Fruit fly (Drosophila melanogaster) whole organism, embryonic: Measurements from ENCODE around the gene CG3008.

Source experiments
- Adf1 ChIP-seq: fragments of 200-800 bp; sonication (Bioruptor generic); IDR thresholded peaks from 2 replicates; pipeline ENCODE4 v1.3.6; 2022; ENCODE audit warnings: missing biosample characterization, missing genetic modification characterization
- Aef1 ChIP-seq: fragments of 200-800 bp; sonication (Bioruptor generic); IDR thresholded peaks from 3 replicates; pipeline ENCODE4 v1.3.6; 2022; ENCODE audit warnings: missing biosample characterization, missing genetic modification characterization
- Antp ChIP-seq: fragments of 200-800 bp; sonication (Bioruptor generic); optimal IDR thresholded peaks from 3 replicates; lab custom pipeline; 2016; ENCODE audit warnings: missing biosample characterization, missing genetic modification characterization
- Atf3 ChIP-seq: fragments of 200-800 bp; sonication (Bioruptor generic); optimal IDR thresholded peaks from 3 replicates; lab custom pipeline; 2016; ENCODE audit warnings: missing biosample characterization, missing genetic modification characterization
- Atf6 ChIP-seq: fragments of 200-800 bp; sonication (Bioruptor generic); IDR thresholded peaks from 2 replicates; pipeline ENCODE4 v1.3.6; 2022; ENCODE audit warnings: missing biosample characterization, missing genetic modification characterization
- Bgb ChIP-seq: fragments of 200-800 bp; sonication (Bioruptor generic); IDR thresholded peaks from 2 replicates; pipeline ENCODE4 v1.3.6; 2022; ENCODE audit warnings: missing biosample characterization, missing genetic modification characterization; ENCODE audit not compliant: partially characterized antibody
- CG10462 ChIP-seq: fragments of 200-800 bp; sonication (Bioruptor generic); optimal IDR thresholded peaks from 2 replicates; lab custom pipeline; 2016; ENCODE audit warnings: missing biosample characterization, missing genetic modification characterization
- CG11398 ChIP-seq: fragments of 200-800 bp; sonication (Bioruptor generic); optimal IDR thresholded peaks from 2 replicates; lab custom pipeline; 2016; ENCODE audit warnings: missing biosample characterization, missing genetic modification characterization
- CG12219 ChIP-seq: fragments of 200-800 bp; sonication (Bioruptor generic); optimal IDR thresholded peaks from 3 replicates; lab custom pipeline; 2018; ENCODE audit warnings: missing biosample characterization, mild to moderate bottlenecking, missing genetic modification characterization
- CG12659 ChIP-seq: fragments of 200-800 bp; sonication (Bioruptor generic); optimal IDR thresholded peaks from 3 replicates; lab custom pipeline; 2017; ENCODE audit warnings: mild to moderate bottlenecking, missing biosample characterization, missing genetic modification reagents, missing genetic modification characterization
- CG13287 ChIP-seq: fragments of 200-800 bp; sonication (Bioruptor generic); IDR thresholded peaks from 2 replicates; pipeline ENCODE4 v1.3.6; 2022; ENCODE audit warnings: missing biosample characterization, missing genetic modification characterization; ENCODE audit not compliant: partially characterized antibody
- CG14014 ChIP-seq: fragments of 200-800 bp; sonication (Bioruptor generic); IDR thresholded peaks from 2 replicates; pipeline ENCODE4 v1.3.6; 2022; ENCODE audit warnings: missing biosample characterization, missing genetic modification characterization
- CG17385 ChIP-seq: fragments of 200-800 bp; sonication (Bioruptor generic); optimal IDR thresholded peaks from 3 replicates; lab custom pipeline; 2018; ENCODE audit warnings: missing biosample characterization, mild to moderate bottlenecking, missing genetic modification characterization
- CG17568 ChIP-seq: fragments of 200-800 bp; sonication (Bioruptor generic); optimal IDR thresholded peaks from 2 replicates; lab custom pipeline; 2018; ENCODE audit warnings: missing biosample characterization, mild to moderate bottlenecking, missing genetic modification characterization, moderate library complexity
- CG18262 ChIP-seq: fragments of 200-800 bp; optimal IDR thresholded peaks from 3 replicates; lab custom pipeline; 2019; ENCODE audit warnings: missing biosample characterization, mild to moderate bottlenecking, missing genetic modification characterization, moderate library complexity
- CG30431 ChIP-seq: fragments of 200-800 bp; sonication (Bioruptor generic); optimal IDR thresholded peaks from 2 replicates; lab custom pipeline; 2017; ENCODE audit warnings: missing biosample characterization, missing genetic modification characterization
- CG3726 ChIP-seq: fragments of 200-800 bp; sonication (Bioruptor generic); IDR thresholded peaks from 3 replicates; pipeline ENCODE4, ENCODE4 v1.3.6; 2022; ENCODE audit warnings: missing biosample characterization, missing genetic modification characterization
- CG4424 ChIP-seq: fragments of 200-800 bp; sonication (Bioruptor generic); optimal IDR thresholded peaks from 3 replicates; lab custom pipeline; 2016; ENCODE audit warnings: missing biosample characterization, missing genetic modification characterization
- CG7839 ChIP-seq: fragments of 200-800 bp; sonication (Bioruptor generic); optimal IDR thresholded peaks from 3 replicates; lab custom pipeline; 2018; ENCODE audit warnings: missing biosample characterization, mild to moderate bottlenecking, missing genetic modification characterization, moderate library complexity
- D19A ChIP-seq: fragments of 200-800 bp; optimal IDR thresholded peaks from 3 replicates; lab custom pipeline; 2019; ENCODE audit warnings: missing biosample characterization, mild to moderate bottlenecking, missing genetic modification characterization, moderate library complexity
- Dll ChIP-seq: fragments of 200-800 bp; sonication (Bioruptor generic); IDR thresholded peaks from 4 replicates; pipeline ENCODE4 v1.3.6; 2022; ENCODE audit warnings: missing biosample characterization, missing genetic modification characterization; ENCODE audit not compliant: partially characterized antibody
- ERR ChIP-seq: fragments of 200-800 bp; sonication (Bioruptor generic); optimal IDR thresholded peaks from 2 replicates; lab custom pipeline; 2016; ENCODE audit warnings: missing biosample characterization, missing genetic modification characterization
- Eip74EF ChIP-seq, 2 experiments: fragments of 200-800 bp in 1 of 2; fragments of >200 bp in 1 of 2; sonication (Bioruptor generic) in 1 of 2; optimal IDR thresholded peaks; 2 replicates each; lab custom pipeline; 2017 to 2019; ENCODE audit warnings: missing biosample characterization in 2 of 2, missing genetic modification characterization in 2 of 2, mild to moderate bottlenecking in 1 of 2, moderate library complexity in 1 of 2
- HHEX ChIP-seq: fragments of 200-800 bp; sonication (Bioruptor generic); optimal IDR thresholded peaks from 3 replicates; lab custom pipeline; 2017; ENCODE audit warnings: missing biosample characterization, mild to moderate bottlenecking, missing genetic modification characterization, missing genetic modification reagents
- HmgZ ChIP-seq: fragments of 200-800 bp; sonication (Bioruptor generic); optimal IDR thresholded peaks from 2 replicates; lab custom pipeline; 2018; ENCODE audit warnings: missing biosample characterization, mild to moderate bottlenecking, missing genetic modification characterization
- Hmx ChIP-seq: fragments of 200-800 bp; sonication (Bioruptor generic); optimal IDR thresholded peaks from 2 replicates; lab custom pipeline; 2016; ENCODE audit warnings: missing biosample characterization, missing genetic modification characterization
- Hr51 ChIP-seq, 2 experiments: fragments of 200-800 bp; sonication (Bioruptor generic); optimal IDR thresholded peaks; 2 replicates in 1 of 2; 3 replicates in 1 of 2; lab custom pipeline; 2016 to 2018; ENCODE audit warnings: missing biosample characterization in 2 of 2, missing genetic modification characterization in 2 of 2, mild to moderate bottlenecking in 1 of 2, moderate library complexity in 1 of 2
- Hr78 ChIP-seq, 2 experiments: fragments of 200-800 bp in 1 of 2; fragments of >200 bp in 1 of 2; sonication (Bioruptor generic) in 1 of 2; optimal IDR thresholded peaks; 2 replicates each; lab custom pipeline; 2017 to 2019; ENCODE audit warnings: missing biosample characterization in 2 of 2, missing genetic modification characterization in 2 of 2, mild to moderate bottlenecking in 1 of 2, moderate library complexity in 1 of 2
- Mes4 ChIP-seq: fragments of 200-800 bp; sonication (Bioruptor generic); optimal IDR thresholded peaks from 2 replicates; lab custom pipeline; 2016; ENCODE audit warnings: missing biosample characterization, missing genetic modification characterization
- Opbp ChIP-seq: fragments of 200-800 bp; sonication (Bioruptor generic); IDR thresholded peaks from 3 replicates; pipeline ENCODE4 v1.3.6; 2022; ENCODE audit warnings: missing biosample characterization, missing genetic modification characterization; ENCODE audit not compliant: partially characterized antibody
- Tbp ChIP-seq: fragments of >200 bp; optimal IDR thresholded peaks from 2 replicates; lab custom pipeline; 2018; ENCODE audit warnings: missing biosample characterization, missing genetic modification characterization
- ato ChIP-seq: fragments of 200-800 bp; sonication (Bioruptor generic); IDR thresholded peaks from 2 replicates; pipeline ENCODE4 v1.3.6; 2022; ENCODE audit warnings: missing biosample characterization, missing genetic modification characterization; ENCODE audit not compliant: partially characterized antibody
- cad ChIP-seq: fragments of >200 bp; optimal IDR thresholded peaks from 2 replicates; lab custom pipeline; 2017; ENCODE audit warnings: missing biosample characterization, missing genetic modification characterization
- ci ChIP-seq: fragments of 200-800 bp; sonication (Bioruptor generic); IDR thresholded peaks from 3 replicates; pipeline ENCODE4 v1.3.6; 2022; ENCODE audit warnings: missing biosample characterization, missing genetic modification characterization
- ewg ChIP-seq: fragments of 200-800 bp; sonication (Bioruptor generic); optimal IDR thresholded peaks from 3 replicates; lab custom pipeline; 2017; ENCODE audit warnings: mild to moderate bottlenecking, missing biosample characterization, missing genetic modification reagents, missing genetic modification characterization
- ftz-f1 ChIP-seq: fragments of 200-800 bp; sonication (Bioruptor generic); optimal IDR thresholded peaks from 2 replicates; lab custom pipeline; 2016; ENCODE audit warnings: missing biosample characterization, missing genetic modification characterization
- grau ChIP-seq: fragments of 200-800 bp; optimal IDR thresholded peaks from 3 replicates; lab custom pipeline; 2019; ENCODE audit warnings: missing biosample characterization, mild to moderate bottlenecking, missing genetic modification characterization, moderate library complexity
- kah ChIP-seq: fragments of 200-800 bp; sonication (Bioruptor generic); optimal IDR thresholded peaks from 2 replicates; lab custom pipeline; 2018; ENCODE audit warnings: missing biosample characterization, mild to moderate bottlenecking, missing genetic modification characterization
- kni ChIP-seq: fragments of 200-800 bp; sonication (Bioruptor generic); optimal IDR thresholded peaks from 3 replicates; lab custom pipeline; 2017; ENCODE audit warnings: mild to moderate bottlenecking, missing biosample characterization, missing genetic modification reagents, missing genetic modification characterization
- lilli ChIP-seq: fragments of 200-800 bp; sonication (Bioruptor generic); optimal IDR thresholded peaks from 3 replicates; lab custom pipeline; 2016; ENCODE audit warnings: missing biosample characterization, missing genetic modification characterization
- nau ChIP-seq: fragments of 200-800 bp; sonication (Bioruptor generic); optimal IDR thresholded peaks from 3 replicates; lab custom pipeline; 2017; ENCODE audit warnings: missing biosample characterization, mild to moderate bottlenecking, missing genetic modification characterization, missing genetic modification reagents
- pum ChIP-seq: fragments of 200-800 bp; sonication (Bioruptor generic); optimal IDR thresholded peaks from 2 replicates; lab custom pipeline; 2016; ENCODE audit warnings: missing biosample characterization, missing genetic modification characterization
- ranshi ChIP-seq: fragments of 200-800 bp; sonication (Bioruptor generic); IDR thresholded peaks from 2 replicates; pipeline ENCODE4 v1.3.6; 2022; ENCODE audit warnings: missing biosample characterization, missing genetic modification characterization
- sc ChIP-seq, 3 experiments: fragments of >200 bp in 2 of 3; fragments of 200-800 bp in 1 of 3; sonication (Bioruptor generic) in 1 of 3; optimal IDR thresholded peaks; 2 replicates in 2 of 3; 3 replicates in 1 of 3; lab custom pipeline; 2017; ENCODE audit warnings: mild to moderate bottlenecking in 1 of 3, missing biosample characterization in 1 of 3, missing genetic modification characterization in 1 of 3, missing genetic modification reagents in 1 of 3
- seq ChIP-seq: fragments of 200-800 bp; sonication (Bioruptor generic); IDR thresholded peaks from 2 replicates; pipeline ENCODE4 v1.3.6; 2022; ENCODE audit warnings: missing biosample characterization, missing genetic modification characterization
- sqz ChIP-seq: fragments of 200-800 bp; sonication (Bioruptor generic); optimal IDR thresholded peaks from 3 replicates; lab custom pipeline; 2018; ENCODE audit warnings: missing biosample characterization, mild to moderate bottlenecking, missing genetic modification characterization
- tx ChIP-seq: fragments of 200-800 bp; sonication (Bioruptor generic); optimal IDR thresholded peaks from 2 replicates; lab custom pipeline; 2016; ENCODE audit warnings: missing biosample characterization, missing genetic modification characterization
- vnd ChIP-seq: fragments of 200-800 bp; sonication (Bioruptor generic); IDR thresholded peaks from 3 replicates; pipeline ENCODE4 v1.3.6; 2022; ENCODE audit warnings: missing biosample characterization, missing genetic modification characterization; ENCODE audit not compliant: partially characterized antibody

The CG3008 gene

DNA sequence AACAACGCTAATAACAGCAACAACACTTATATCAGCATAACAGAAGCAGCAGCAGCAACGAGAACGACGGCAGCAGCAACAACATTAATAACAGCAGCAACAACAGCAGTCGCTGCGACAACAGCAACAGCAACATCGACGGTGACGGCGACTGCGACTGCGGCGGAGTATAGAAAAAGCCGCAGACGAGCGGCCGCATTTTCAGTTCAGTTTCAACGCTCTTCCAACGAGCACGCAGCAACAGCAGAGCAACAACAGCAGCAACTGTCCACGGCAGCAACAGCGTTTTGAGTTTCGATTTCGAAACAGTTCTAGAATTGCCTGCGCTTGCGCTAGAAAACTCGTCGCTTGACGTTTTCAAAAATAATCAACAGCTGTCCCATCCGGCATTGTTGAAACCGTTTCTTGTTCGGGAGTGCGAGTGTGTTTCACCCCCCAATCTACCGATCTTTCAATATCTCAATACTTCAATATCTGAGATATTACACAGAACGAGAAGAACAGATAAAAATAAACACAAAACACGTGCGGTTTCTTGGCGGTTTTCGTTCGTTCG lies 8.9 kb downstream of the CG3008 start, which contains the start of gene CG3036 (continued):
- peak; percentile 18; the same call in 1 of the 2 replicates for TF ChIP-seq ranshi
- TF ChIP-seq HHEX, result peak; percentile 8
- TF ChIP-seq ci (GFP tag; lab: Robert Waterston, UW), result peak; percentile 86
- TF ChIP-seq Mes4, result peak; percentile 37
- TF ChIP-seq Hr78 (GFP tag; optimal IDR thresholded peaks at IDR 0.05; lab: Kevin White, UChicago), result peak in 1 of 2 experiments; percentile 32
- TF ChIP-seq Atf3 (GFP tag; lab: Kevin White, UChicago), result no peak
- TF ChIP-seq nau, result peak; percentile 81
- TF ChIP-seq CG10462 (GFP tag; lab: Kevin White, UChicago), result no peak
- peak; percentile 56 for TF ChIP-seq CG14014
- peak; percentile 42 for TF ChIP-seq grau (tag; lab: Kevin White, UChicago)
- TF ChIP-seq lilli (GFP tag; lab: Kevin White, UChicago), result peak; percentile 57
- peak; percentile 10; the same call in 1 of the 2 replicates for TF ChIP-seq seq (GFP tag; lab: Robert Waterston, UW)
- peak; percentile 49 for TF ChIP-seq D19A (tag; lab: Kevin White, UChicago)
- TF ChIP-seq vnd (GFP tag; lab: Robert Waterston, UW), result no peak
- peak; percentile 60 for TF ChIP-seq CG11398 (GFP tag; lab: Kevin White, UChicago)
- TF ChIP-seq Hr51 (GFP tag; optimal IDR thresholded peaks at IDR 0.05; lab: Kevin White, UChicago), result peak in 1 of 2 experiments; percentile 27
- peak; percentile 27 for TF ChIP-seq CG7839 (tag; lab: Kevin White, UChicago)
- TF ChIP-seq ERR (GFP tag; lab: Kevin White, UChicago), result peak; percentile 49
- TF ChIP-seq Aef1 (GFP tag; lab: Robert Waterston, UW), result peak; percentile 80
- TF ChIP-seq CG12659 (GFP tag; lab: Kevin White, UChicago), result peak; percentile 14
- TF ChIP-seq cad (GFP tag; lab: Kevin White, UChicago), result no peak
- TF ChIP-seq Antp (GFP tag; lab: Kevin White, UChicago), result peak; percentile 29
- TF ChIP-seq ato (GFP tag; lab: Robert Waterston, UW), result 0 out of 2 replicates have a peak, but pooled peaks have one; percentile 52
- peak; percentile 5 for TF ChIP-seq CG4424 (GFP tag; lab: Kevin White, UChicago)
- TF ChIP-seq ewg (GFP tag; lab: Kevin White, UChicago), result peak; percentile 91
- TF ChIP-seq Eip74EF (GFP tag; optimal IDR thresholded peaks at IDR 0.05; lab: Kevin White, UChicago), result peak in 1 of 2 experiments; percentile 24
- TF ChIP-seq Hmx (GFP tag; lab: Kevin White, UChicago), result no peak
- TF ChIP-seq sc (optimal IDR thresholded peaks at IDR 0.05; lab: Kevin White, UChicago), result no peak
- TF ChIP-seq sc (GFP tag; optimal IDR thresholded peaks at IDR 0.05; lab: Kevin White, UChicago), result no peak
- TF ChIP-seq kah (GFP tag; lab: Kevin White, UChicago), result peak; percentile 91
- peak; percentile 4 for TF ChIP-seq CG18262 (tag; lab: Kevin White, UChicago)
- peak; percentile 66; the same call in 1 of the 2 replicates for TF ChIP-seq CG13287
- no peak for TF ChIP-seq CG30431 (GFP tag; lab: Kevin White, UChicago)
- peak; percentile 48 for TF ChIP-seq Tbp (GFP tag; lab: Kevin White, UChicago)
- TF ChIP-seq Bgb, result peak; percentile 74; the same call in 1 of the 2 replicates
- no peak for TF ChIP-seq CG12219 (GFP tag; lab: Kevin White, UChicago)
- TF ChIP-seq Adf1 (GFP tag; lab: Robert Waterston, UW), result peak; percentile 100
- TF ChIP-seq Atf6, result peak; percentile 57; the same call in 1 of the 2 replicates
- peak; percentile 63 for TF ChIP-seq HmgZ (tag; lab: Kevin White, UChicago)
- TF ChIP-seq CG17568 (GFP tag; lab: Kevin White, UChicago), result peak; percentile 38
- TF ChIP-seq pum (GFP tag; lab: Kevin White, UChicago), result no peak
- peak; percentile 77 for TF ChIP-seq Opbp (GFP tag; lab: Robert Waterston, UW)
- TF ChIP-seq Dll, result 0 out of 4 replicates have a peak, but pooled peaks have one; percentile 32
- TF ChIP-seq CG3726 (GFP tag; lab: Robert Waterston, UW), result no peak
- TF ChIP-seq ftz-f1 (GFP tag; lab: Kevin White, UChicago), result no peak
- TF ChIP-seq tx (GFP tag; lab: Kevin White, UChicago), result no peak
- peak; percentile 42 for TF ChIP-seq kni (GFP tag; lab: Kevin White, UChicago)
- TF ChIP-seq sqz (GFP tag; lab: Kevin White, UChicago), result no peak
- TF ChIP-seq CG17385 (GFP tag; lab: Kevin White, UChicago), result peak; percentile 11
